Fruit fly (Drosophila melanogaster) whole organism, prepupa: Measurements from ENCODE around the gene CG14989.

ENCODE experiments used
- CG10631 ChIP-seq: fragments of 200-800 bp; sonication (Bioruptor generic); optimal IDR thresholded peaks from 2 replicates; lab custom pipeline; 2016; ENCODE audit warnings: missing biosample characterization, missing genetic modification characterization
- CG10669 ChIP-seq: fragments of 200-800 bp; sonication (Bioruptor generic); optimal IDR thresholded peaks from 3 replicates; lab custom pipeline; 2018; ENCODE audit warnings: missing biosample characterization, mild to moderate bottlenecking, missing genetic modification characterization, moderate library complexity
- CG11294 ChIP-seq: fragments of 200-800 bp; sonication (Bioruptor generic); IDR thresholded peaks from 2 replicates; pipeline ENCODE4 v1.3.6; 2022; ENCODE audit warnings: missing biosample characterization, missing genetic modification characterization
- CG1621 ChIP-seq: fragments of 200-800 bp; sonication (Bioruptor generic); optimal IDR thresholded peaks from 3 replicates; lab custom pipeline; 2018; ENCODE audit warnings: missing biosample characterization, mild to moderate bottlenecking, missing genetic modification characterization
- CG3032 ChIP-seq: fragments of 200-800 bp; optimal IDR thresholded peaks from 2 replicates; lab custom pipeline; 2019; ENCODE audit warnings: missing biosample characterization, mild to moderate bottlenecking, missing genetic modification characterization, moderate library complexity
- CG31627 ChIP-seq: fragments of 200-800 bp; sonication (Bioruptor generic); optimal IDR thresholded peaks from 3 replicates; lab custom pipeline; 2016; ENCODE audit warnings: missing biosample characterization, missing genetic modification characterization
- CG32006 ChIP-seq: fragments of 200-800 bp; sonication (Bioruptor generic); optimal IDR thresholded peaks from 3 replicates; lab custom pipeline; 2017; ENCODE audit warnings: missing biosample characterization, mild to moderate bottlenecking, missing genetic modification characterization
- CG34406 ChIP-seq: fragments of 200-800 bp; sonication (Bioruptor generic); optimal IDR thresholded peaks from 3 replicates; lab custom pipeline; 2016; ENCODE audit warnings: missing biosample characterization, missing genetic modification characterization
- CG6276 ChIP-seq: fragments of 200-800 bp; sonication (Bioruptor generic); optimal IDR thresholded peaks from 2 replicates; lab custom pipeline; 2017; ENCODE audit warnings: missing biosample characterization, mild to moderate bottlenecking, missing genetic modification characterization
- CG6808 ChIP-seq: fragments of 200-800 bp; sonication (Bioruptor generic); optimal IDR thresholded peaks from 3 replicates; lab custom pipeline; 2017; ENCODE audit warnings: missing biosample characterization, missing genetic modification characterization, mild to moderate bottlenecking, moderate library complexity, missing genetic modification reagents
- CG7368 ChIP-seq: fragments of 200-800 bp; sonication (Bioruptor generic); optimal IDR thresholded peaks from 3 replicates; lab custom pipeline; 2016; ENCODE audit warnings: missing biosample characterization, missing genetic modification characterization
- CG8319 ChIP-seq: fragments of 200-800 bp; sonication (Bioruptor generic); optimal IDR thresholded peaks from 3 replicates; lab custom pipeline; 2016; ENCODE audit warnings: missing biosample characterization, missing genetic modification characterization
- Eip78C ChIP-seq: fragments of 200-800 bp; sonication (Bioruptor generic); peaks from one replicate; lab custom pipeline; 2016; ENCODE audit warnings: missing biosample characterization, missing genetic modification characterization
- Eip93F ChIP-seq: fragments of 200-800 bp; sonication (Bioruptor generic); optimal IDR thresholded peaks from 2 replicates; lab custom pipeline; 2016; ENCODE audit warnings: missing biosample characterization, mild to moderate bottlenecking, missing genetic modification characterization
- Ets21C ChIP-seq: fragments of 200-800 bp; sonication (Bioruptor generic); optimal IDR thresholded peaks from 3 replicates; lab custom pipeline; 2016; ENCODE audit warnings: missing biosample characterization, missing genetic modification characterization
- Hr39 ChIP-seq: fragments of 200-800 bp; sonication (Bioruptor generic); optimal IDR thresholded peaks from 2 replicates; lab custom pipeline; 2016; ENCODE audit warnings: missing biosample characterization, missing genetic modification characterization
- Hr4 ChIP-seq: fragments of 200-800 bp; sonication (Bioruptor generic); optimal IDR thresholded peaks from 3 replicates; lab custom pipeline; 2016; ENCODE audit warnings: missing biosample characterization, missing genetic modification characterization
- Met ChIP-seq: fragments of 200-800 bp; sonication (Bioruptor generic); optimal IDR thresholded peaks from 3 replicates; lab custom pipeline; 2016; ENCODE audit warnings: missing biosample characterization, missing genetic modification characterization
- OdsH ChIP-seq: fragments of 200-800 bp; sonication (Bioruptor generic); optimal IDR thresholded peaks from 3 replicates; lab custom pipeline; 2016; ENCODE audit warnings: missing biosample characterization, missing genetic modification characterization
- Smox ChIP-seq: fragments of 200-800 bp; sonication (Bioruptor generic); optimal IDR thresholded peaks from 3 replicates; lab custom pipeline; 2016; ENCODE audit warnings: missing biosample characterization, missing genetic modification characterization
- Sox102F ChIP-seq: fragments of 200-800 bp; sonication (Bioruptor generic); optimal IDR thresholded peaks from 2 replicates; lab custom pipeline; 2016; ENCODE audit warnings: missing biosample characterization, mild to moderate bottlenecking, missing genetic modification characterization
- Sox14 ChIP-seq: fragments of 200-800 bp; sonication (Bioruptor generic); optimal IDR thresholded peaks from 3 replicates; lab custom pipeline; 2016; ENCODE audit warnings: missing biosample characterization, missing genetic modification characterization
- Sox15 ChIP-seq: fragments of 200-800 bp; sonication (Bioruptor generic); optimal IDR thresholded peaks from 3 replicates; lab custom pipeline; 2016; ENCODE audit warnings: missing biosample characterization, missing genetic modification characterization
- achi ChIP-seq: fragments of 200-800 bp; sonication (Bioruptor generic); optimal IDR thresholded peaks from 3 replicates; lab custom pipeline; 2016; ENCODE audit warnings: missing biosample characterization, missing genetic modification characterization
- acj6 ChIP-seq: fragments of 200-800 bp; sonication (Bioruptor generic); optimal IDR thresholded peaks from 3 replicates; lab custom pipeline; 2016; ENCODE audit warnings: missing biosample characterization, missing genetic modification characterization
- dsx ChIP-seq: fragments of 200-800 bp; optimal IDR thresholded peaks from 3 replicates; lab custom pipeline; 2019; ENCODE audit warnings: missing biosample characterization, mild to moderate bottlenecking, missing genetic modification characterization, moderate library complexity; ENCODE audit not compliant: poor library complexity, severe bottlenecking
- eg ChIP-seq: fragments of 200-800 bp; sonication (Bioruptor generic); IDR thresholded peaks from 3 replicates; pipeline ENCODE4 v1.3.6; 2022; ENCODE audit warnings: missing biosample characterization, missing genetic modification characterization
- esn ChIP-seq: fragments of 200-800 bp; sonication (Bioruptor generic); optimal IDR thresholded peaks from 2 replicates; lab custom pipeline; 2016; ENCODE audit warnings: missing biosample characterization, mild to moderate bottlenecking, missing genetic modification characterization, moderate library complexity
- fd59A ChIP-seq: fragments of 200-800 bp; sonication (Bioruptor generic); optimal IDR thresholded peaks from 2 replicates; lab custom pipeline; 2017; ENCODE audit warnings: missing biosample characterization, mild to moderate bottlenecking, missing genetic modification characterization, missing genetic modification reagents
- fkh ChIP-seq: fragments of 200-800 bp; sonication (Bioruptor generic); optimal IDR thresholded peaks from 3 replicates; lab custom pipeline; 2017; ENCODE audit warnings: missing biosample characterization, mild to moderate bottlenecking, missing genetic modification characterization, moderate library complexity
- lz ChIP-seq: fragments of 200-800 bp; sonication (Bioruptor generic); optimal IDR thresholded peaks from 3 replicates; lab custom pipeline; 2016; ENCODE audit warnings: missing biosample characterization, missing genetic modification characterization
- net ChIP-seq: fragments of 200-800 bp; sonication (Bioruptor generic); optimal IDR thresholded peaks from 3 replicates; lab custom pipeline; 2016; ENCODE audit warnings: missing biosample characterization, missing genetic modification characterization
- pdm3 ChIP-seq: fragments of 200-800 bp; sonication (Bioruptor generic); optimal IDR thresholded peaks from 3 replicates; lab custom pipeline; 2016; ENCODE audit warnings: missing biosample characterization, missing genetic modification characterization
- salr ChIP-seq, 2 experiments: fragments of 200-800 bp; sonication (Bioruptor generic); optimal IDR thresholded peaks; 3 replicates each; lab custom pipeline; 2016 to 2018; ENCODE audit warnings: missing biosample characterization in 2 of 2, missing genetic modification characterization in 2 of 2, mild to moderate bottlenecking in 1 of 2
- spab ChIP-seq: fragments of 200-800 bp; sonication (Bioruptor generic); optimal IDR thresholded peaks from 2 replicates; lab custom pipeline; 2017; ENCODE audit warnings: missing biosample characterization, mild to moderate bottlenecking, missing genetic modification characterization, missing genetic modification reagents
- ss ChIP-seq, 2 experiments: fragments of 200-800 bp; sonication (Bioruptor generic); optimal IDR thresholded peaks; 2 replicates in 1 of 2; 3 replicates in 1 of 2; lab custom pipeline; 2017 to 2018; ENCODE audit warnings: mild to moderate bottlenecking in 2 of 2, missing biosample characterization in 2 of 2, missing genetic modification characterization in 2 of 2, moderate library complexity in 1 of 2
- svp ChIP-seq: fragments of 200-800 bp; sonication (Bioruptor generic); peaks from one replicate; lab custom pipeline; 2016; ENCODE audit warnings: missing biosample characterization, missing genetic modification characterization
- topi ChIP-seq: fragments of 200-800 bp; sonication (Bioruptor generic); optimal IDR thresholded peaks from 3 replicates; lab custom pipeline; 2016; ENCODE audit warnings: missing biosample characterization, missing genetic modification characterization
- vri ChIP-seq: fragments of 200-800 bp; sonication (Bioruptor generic); optimal IDR thresholded peaks from 3 replicates; lab custom pipeline; 2016; ENCODE audit warnings: missing biosample characterization, mild to moderate bottlenecking, missing genetic modification characterization

The CG14989 gene

dm6 chr3L:4118339-4118738 lies 31.0 kb downstream of the CG14989 start:
- TF ChIP-seq Met (GFP tag; lab: Kevin White, UChicago) (no peak), CG6808 (GFP tag; lab: Kevin White, UChicago) (no peak), CG1621 (no peak), Eip78C (GFP tag; lab: Kevin White, UChicago) (peak; percentile 58)

- TF ChIP-seq CG10631 (GFP tag; lab: Kevin White, UChicago) (no peak), spab (GFP tag; lab: Kevin White, UChicago) (no peak), esn (no peak), salr (GFP tag; optimal IDR thresholded peaks at IDR 0.05; lab: Kevin White, UChicago) (no peak), svp (peak; percentile 53), Eip78C (GFP tag; lab: Kevin White, UChicago) (peak; percentile 70), fkh (peak; percentile 57), CG34406 (GFP tag; lab: Kevin White, UChicago) (no peak), CG1621 (no peak), achi (GFP tag; lab: Kevin White, UChicago) (peak; percentile 16), topi (GFP tag; lab: Kevin White, UChicago) (peak; percentile 4), CG8319 (GFP tag; lab: Kevin White, UChicago) (peak; percentile 1)
Observed at dm6 chr3L:4119636-4120357, 32.4 kb downstream of the CG14989 start.

dm6 chr3L:4120358-4121349 lies 33.3 kb downstream of the CG14989 start:
- TF ChIP-seq fd59A (GFP tag; lab: Kevin White, UChicago) (no peak), Ets21C (GFP tag; lab: Kevin White, UChicago) (no peak), Sox102F (GFP tag; lab: Kevin White, UChicago) (peak; percentile 12), Eip78C (GFP tag; lab: Kevin White, UChicago) (peak; percentile 62), eg (GFP tag; lab: Robert Waterston, UW) (no peak), CG10669 (GFP tag; lab: Kevin White, UChicago) (no peak), spab (GFP tag; lab: Kevin White, UChicago) (no peak), CG32006 (GFP tag; lab: Kevin White, UChicago) (peak; percentile 50), lz (peak; percentile 21), vri (GFP tag; lab: Kevin White, UChicago) (peak; percentile 89), dsx (GFP tag; lab: Kevin White, UChicago) (no peak), net (GFP tag; lab: Kevin White, UChicago) (peak; percentile 9), Sox15 (no peak), Sox14 (GFP tag; lab: Kevin White, UChicago) (peak; percentile 27), Met (GFP tag; lab: Kevin White, UChicago) (peak; percentile 34), Eip93F (no peak), CG11294 (GFP tag; lab: Robert Waterston, UW) (no peak), acj6 (GFP tag; lab: Kevin White, UChicago) (no peak), achi (GFP tag; lab: Kevin White, UChicago) (no peak), CG7368 (GFP tag; lab: Kevin White, UChicago) (no peak), fkh (peak; percentile 29), Hr4 (GFP tag; lab: Kevin White, UChicago) (peak; percentile 29), OdsH (peak; percentile 3), ss (GFP tag; optimal IDR thresholded peaks at IDR 0.05; lab: Kevin White, UChicago) (no peak), CG31627 (peak; percentile 12), Smox (GFP tag; lab: Kevin White, UChicago) (no peak), CG34406 (GFP tag; lab: Kevin White, UChicago) (no peak), CG3032 (tag; lab: Kevin White, UChicago) (no peak), CG6276 (no peak), pdm3 (GFP tag; lab: Kevin White, UChicago) (peak; percentile 9), svp (peak; percentile 17), Hr39 (GFP tag; lab: Kevin White, UChicago) (peak; percentile 5)
